Worm (Caenorhabditis elegans): ENCODE measurements around the gene Y57G11B.6.
"Not testable (repeated sequence)": the region's sequence is repeated elsewhere in the genome, so short reads cannot be mapped to it uniquely, and the experiment has no call there.

- TF ChIP-seq ZK546.5 (tag; optimal IDR thresholded peaks at IDR 0.05); elt-3 (tag; optimal IDR thresholded peaks at IDR 0.05); ama-1 (optimal IDR thresholded peaks at IDR 0.05); snpc-4 (tag; optimal IDR thresholded peaks at IDR 0.05); unc-62 (GFP tag; optimal IDR thresholded peaks at IDR 0.05); nhr-12 (tag; optimal IDR thresholded peaks at IDR 0.05): not testable (repeated sequence)
Measured at ce11 chrIV:14551870-14552269, 2.8 kb downstream of the Y57G11B.6 start, which contains the start of gene pals-30.
